Worm (Caenorhabditis elegans): Measurements from ENCODE around the gene ZK669.3.

ZK669.3 gene

DNA sequence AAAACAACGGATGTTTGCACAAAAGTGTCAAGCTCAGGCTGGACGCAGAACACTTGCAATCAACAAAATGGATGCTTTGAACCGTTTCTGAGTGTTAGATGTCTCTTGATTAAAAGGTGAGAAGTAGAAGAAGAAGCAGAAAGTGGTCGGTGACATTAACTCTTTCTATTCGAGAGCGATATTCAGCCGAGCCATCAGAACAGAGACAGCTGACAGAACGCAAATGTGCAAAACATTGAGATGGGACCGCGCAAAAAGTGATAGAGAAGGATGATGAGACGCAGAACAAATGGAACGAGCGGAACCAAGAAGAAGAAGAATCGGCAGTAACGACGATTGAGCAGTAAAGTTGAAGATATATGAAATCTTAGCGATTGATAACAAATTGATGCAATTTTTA is 5.3 kb upstream of the ZK669.3 start:
- TF ChIP-seq dao-5 (tag; optimal IDR thresholded peaks at IDR 0.05) (no peak), W03F9.2 (tag; optimal IDR thresholded peaks at IDR 0.05) (no peak), him-1 (tag; optimal IDR thresholded peaks at IDR 0.05) (no peak)

DNA sequence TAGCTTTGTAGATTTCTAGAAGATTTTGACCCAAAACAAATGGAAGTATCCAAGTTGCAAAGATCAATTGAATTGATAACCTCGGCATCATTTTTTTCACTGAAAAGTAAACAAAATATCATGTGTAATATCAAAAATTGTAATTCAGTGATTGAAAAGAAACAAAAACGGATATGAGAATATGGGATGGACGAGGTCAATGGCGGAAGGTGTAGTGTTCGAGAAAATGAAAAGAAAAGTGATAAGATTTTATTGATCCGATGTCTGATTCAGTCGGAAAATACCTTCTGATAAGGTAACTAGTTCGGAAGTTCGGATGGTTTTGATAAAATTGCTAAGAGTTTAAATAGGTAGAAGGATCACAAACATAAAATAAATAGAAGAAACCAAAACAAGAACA is 2.9 kb upstream of the ZK669.3 start, which contains the start of gene ZK669.2:
ZK669.2 (minus strand) TSS at position 101 of the 400 bp plus-strand sequence.
- TF ChIP-seq W03F9.2 (tag; optimal IDR thresholded peaks at IDR 0.05) (no peak), dao-5 (tag; optimal IDR thresholded peaks at IDR 0.05) (no peak), him-1 (tag; optimal IDR thresholded peaks at IDR 0.05) (no peak)

DNA sequence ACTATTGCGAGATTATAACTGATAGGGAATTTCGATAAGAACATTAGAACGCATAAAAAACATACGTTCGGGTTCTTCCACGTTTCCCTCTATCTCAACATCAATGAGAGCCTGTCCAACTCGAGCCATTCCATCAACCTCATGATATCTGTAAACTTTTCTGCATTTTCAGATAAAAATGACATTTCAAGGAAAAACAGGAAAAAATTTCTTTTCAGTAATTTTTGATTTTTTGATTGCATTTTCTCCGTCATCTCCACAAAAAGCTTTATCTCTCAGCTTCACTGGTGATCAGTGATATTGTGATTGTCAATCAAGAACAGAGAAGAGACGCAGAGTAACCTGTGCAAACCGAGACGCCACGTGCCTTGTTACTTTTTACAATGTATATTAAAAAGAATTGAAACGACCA is 3.4 kb downstream of the ZK669.3 start:
- no peak for TF ChIP-seq dao-5 (tag; optimal IDR thresholded peaks at IDR 0.05)
- no peak for TF ChIP-seq him-1 (tag; optimal IDR thresholded peaks at IDR 0.05)
- TF ChIP-seq W03F9.2 (tag; optimal IDR thresholded peaks at IDR 0.05), result no peak

DNA sequence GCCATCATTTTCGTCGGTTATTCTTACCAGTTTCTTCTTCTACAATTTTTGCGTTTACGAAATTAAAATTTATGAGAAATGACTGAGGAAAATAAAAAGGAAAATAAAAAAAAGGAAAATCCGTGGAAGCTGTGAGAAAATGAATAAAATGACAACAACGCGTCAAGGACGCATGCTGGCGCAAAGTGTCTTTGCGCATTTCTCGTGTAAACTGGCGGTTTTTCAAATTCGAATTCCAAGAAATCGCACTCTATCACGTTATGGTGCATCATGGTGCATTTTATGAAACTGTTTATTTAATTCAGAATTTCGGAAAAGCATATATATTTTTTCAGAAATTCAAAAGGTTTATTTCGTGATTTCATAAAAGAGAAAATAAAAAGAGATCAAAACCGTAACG is 4.2 kb downstream of the ZK669.3 start, which contains the start of gene dbt-1:
dbt-1 (minus strand) TSS at position 39 of the 400 bp plus-strand sequence.
- peak; percentile 75 for TF ChIP-seq W03F9.2 (tag; optimal IDR thresholded peaks at IDR 0.05)
- TF ChIP-seq him-1 (tag; optimal IDR thresholded peaks at IDR 0.05), result peak; percentile 43
- no peak for TF ChIP-seq dao-5 (tag; optimal IDR thresholded peaks at IDR 0.05)

DNA sequence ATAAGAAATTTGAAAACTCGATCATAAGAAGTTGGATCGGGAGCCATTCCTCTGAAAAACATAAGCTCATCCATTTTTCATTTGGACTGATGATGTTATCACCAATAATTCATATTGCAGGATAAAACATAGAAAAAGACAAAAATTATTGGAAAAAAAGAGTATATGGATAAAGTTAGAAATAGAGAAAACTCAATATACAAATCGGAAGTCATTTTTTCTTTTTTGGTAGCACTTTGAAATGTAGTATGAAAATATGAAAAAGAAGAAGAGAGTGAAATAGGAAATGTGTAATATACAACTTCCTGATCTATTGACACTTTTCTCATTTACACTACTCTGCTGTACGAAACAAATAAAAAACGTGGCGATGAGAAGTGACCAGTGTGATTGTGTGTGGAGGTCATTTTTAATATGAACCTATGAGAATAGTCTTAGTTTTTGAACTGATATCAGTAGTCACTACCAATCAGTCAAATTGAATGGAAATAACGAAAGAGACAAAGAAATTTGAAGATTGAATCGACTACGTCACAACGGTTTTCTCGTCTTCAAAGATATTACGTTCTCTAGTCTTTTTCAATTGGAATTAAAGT is 6.0 kb downstream of the ZK669.3 start, which contains the start of gene ZK669.5:
ZK669.5 (minus strand) TSS at position 51 of the 596 bp plus-strand sequence.
- no peak for TF ChIP-seq W03F9.2 (tag; optimal IDR thresholded peaks at IDR 0.05)
- TF ChIP-seq dao-5 (tag; optimal IDR thresholded peaks at IDR 0.05), result no peak

DNA sequence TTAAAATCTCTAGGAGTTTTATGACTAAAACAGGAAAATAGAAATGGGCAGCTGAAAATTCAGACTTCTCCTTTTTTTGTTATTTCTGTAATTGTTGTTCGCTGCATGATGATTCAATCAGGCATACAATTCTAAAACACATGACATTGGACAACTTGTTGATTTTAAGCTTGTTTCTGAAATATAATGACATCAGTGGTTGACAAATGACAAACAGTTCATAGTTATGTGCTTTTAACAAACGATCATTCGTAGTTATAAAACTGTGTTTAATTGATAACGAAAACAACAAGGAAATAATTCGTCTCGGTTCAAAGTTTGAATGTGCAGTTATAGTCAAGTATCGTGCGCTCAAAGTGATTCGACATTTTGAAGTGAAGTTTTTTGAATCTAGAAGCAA is 7.3 kb downstream of the ZK669.3 start:
- TF ChIP-seq W03F9.2 (tag; optimal IDR thresholded peaks at IDR 0.05), result no peak
- no peak for TF ChIP-seq dao-5 (tag; optimal IDR thresholded peaks at IDR 0.05)
- no peak for TF ChIP-seq him-1 (tag; optimal IDR thresholded peaks at IDR 0.05)

DNA sequence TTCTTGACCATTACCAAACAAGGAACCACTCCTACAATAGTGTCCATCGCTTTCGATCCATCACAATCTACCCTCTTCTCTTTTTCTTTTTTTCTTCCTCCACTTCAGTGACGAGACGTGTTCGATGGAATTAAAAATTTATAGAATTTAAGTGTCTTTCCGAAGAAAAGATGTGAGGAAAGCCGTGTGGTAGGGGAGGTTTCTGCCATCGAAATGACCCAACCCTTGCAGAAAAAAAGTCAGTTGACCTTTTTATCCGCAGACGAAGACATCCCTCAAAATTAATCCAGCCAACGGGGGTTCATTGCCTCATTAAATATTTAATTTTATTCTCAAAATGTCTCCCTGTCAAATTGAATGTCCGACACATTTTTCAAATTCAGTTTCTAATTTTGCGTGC is 14.6 kb downstream of the ZK669.3 start:
- TF ChIP-seq W03F9.2 (tag; optimal IDR thresholded peaks at IDR 0.05), result no peak
- TF ChIP-seq dao-5 (tag; optimal IDR thresholded peaks at IDR 0.05), result no peak
- TF ChIP-seq him-1 (tag; optimal IDR thresholded peaks at IDR 0.05), result no peak

DNA sequence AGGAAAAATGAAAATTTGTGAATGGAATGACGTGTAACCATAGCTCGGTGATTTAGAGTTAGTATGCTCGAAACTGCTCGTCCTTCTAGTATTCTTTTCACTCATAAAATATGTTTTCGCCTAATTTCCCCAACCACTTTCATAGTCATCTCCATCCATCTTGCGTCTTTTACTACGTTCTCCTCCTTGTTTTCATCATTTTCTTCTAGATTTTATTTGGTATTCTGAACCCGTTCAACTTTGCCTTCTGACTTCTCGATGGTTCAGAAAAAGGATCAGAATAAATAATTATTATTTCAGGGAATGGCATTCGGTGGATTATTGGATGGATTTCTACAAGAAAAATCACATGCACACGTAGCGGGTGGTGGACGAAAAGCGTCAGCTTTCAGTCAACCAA is 17.6 kb downstream of the ZK669.3 start, which contains the start of gene C04H4.1:
C04H4.1 (plus strand) TSS at position 301 of the 400 bp plus-strand sequence.
- no peak for TF ChIP-seq dao-5 (tag; optimal IDR thresholded peaks at IDR 0.05)
- no peak for TF ChIP-seq him-1 (tag; optimal IDR thresholded peaks at IDR 0.05)
- no peak for TF ChIP-seq W03F9.2 (tag; optimal IDR thresholded peaks at IDR 0.05)

DNA sequence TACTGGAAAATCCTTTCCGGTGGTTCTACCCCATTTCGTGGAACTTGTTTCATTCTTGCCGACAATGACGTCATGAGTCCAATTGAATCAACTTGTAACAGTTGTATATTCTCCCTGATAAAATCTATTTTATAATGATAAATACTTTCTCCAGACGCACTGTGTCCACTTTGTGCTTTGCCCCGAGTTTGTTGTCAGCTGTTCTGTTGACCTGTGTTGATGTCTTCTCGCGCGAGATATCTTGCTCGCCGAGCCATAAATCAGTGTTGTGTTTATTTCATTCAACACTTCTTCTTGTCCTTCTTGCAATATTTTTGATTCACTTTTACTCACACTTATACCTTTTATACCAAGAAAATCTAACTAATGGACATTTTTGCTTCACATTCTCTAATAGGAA is 21.2 kb downstream of the ZK669.3 start:
- no peak for TF ChIP-seq W03F9.2 (tag; optimal IDR thresholded peaks at IDR 0.05)
- no peak for TF ChIP-seq him-1 (tag; optimal IDR thresholded peaks at IDR 0.05)
- TF ChIP-seq dao-5 (tag; optimal IDR thresholded peaks at IDR 0.05), result no peak

DNA sequence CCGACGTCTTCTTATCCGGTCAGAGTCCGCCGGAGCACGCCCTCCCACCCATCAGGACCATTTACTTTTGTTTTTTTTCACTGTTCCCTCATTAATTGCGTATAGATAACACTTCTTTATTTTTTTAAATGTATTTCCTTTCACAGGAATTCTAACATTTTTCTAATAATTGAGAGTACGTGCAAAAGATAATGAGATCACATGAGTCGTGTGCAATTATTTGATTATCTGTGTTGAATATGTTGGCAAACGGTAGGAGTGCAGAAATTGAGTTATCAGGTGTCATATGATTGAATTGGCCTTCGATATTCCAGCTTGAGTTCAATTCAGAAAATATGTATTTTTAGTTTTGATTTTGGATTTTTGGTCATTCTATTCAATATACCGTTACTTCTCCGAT is 27.4 kb downstream of the ZK669.3 start:
- TF ChIP-seq him-1 (tag; optimal IDR thresholded peaks at IDR 0.05), result no peak
- no peak for TF ChIP-seq W03F9.2 (tag; optimal IDR thresholded peaks at IDR 0.05)
- no peak for TF ChIP-seq dao-5 (tag; optimal IDR thresholded peaks at IDR 0.05)

DNA sequence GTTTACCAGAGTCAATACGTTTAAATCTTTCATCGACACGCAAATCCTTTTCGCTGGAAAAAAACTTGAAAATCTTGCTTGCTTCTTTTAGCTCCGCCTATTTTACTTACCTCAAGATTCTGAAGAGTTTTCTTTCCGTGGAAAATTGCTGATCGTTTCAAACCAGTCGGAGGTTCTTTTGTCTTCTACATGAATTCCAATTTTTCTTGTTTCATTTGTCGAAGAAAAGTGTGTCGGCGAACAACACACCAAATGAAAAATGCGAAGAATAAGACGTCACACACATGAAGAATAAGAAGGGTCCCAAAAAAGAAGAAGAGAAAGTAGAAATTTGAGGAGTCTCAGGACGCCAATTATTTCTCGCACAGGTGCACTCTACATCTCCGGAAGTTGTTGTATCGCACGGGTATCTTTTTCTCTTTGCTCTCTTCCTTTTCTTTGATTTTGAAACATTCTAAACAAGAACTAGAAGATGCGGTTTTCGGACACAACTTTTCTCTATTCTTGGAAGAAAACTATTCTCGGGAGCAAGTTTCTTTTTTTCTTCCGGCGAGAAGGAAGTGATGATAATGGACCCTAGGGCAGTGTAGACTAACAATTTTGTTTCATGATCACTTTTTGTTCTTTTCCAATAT is 33.4 kb downstream of the ZK669.3 start:
- TF ChIP-seq W03F9.2 (tag; optimal IDR thresholded peaks at IDR 0.05), result no peak
- no peak for TF ChIP-seq dao-5 (tag; optimal IDR thresholded peaks at IDR 0.05)
- TF ChIP-seq him-1 (tag; optimal IDR thresholded peaks at IDR 0.05), result no peak

DNA sequence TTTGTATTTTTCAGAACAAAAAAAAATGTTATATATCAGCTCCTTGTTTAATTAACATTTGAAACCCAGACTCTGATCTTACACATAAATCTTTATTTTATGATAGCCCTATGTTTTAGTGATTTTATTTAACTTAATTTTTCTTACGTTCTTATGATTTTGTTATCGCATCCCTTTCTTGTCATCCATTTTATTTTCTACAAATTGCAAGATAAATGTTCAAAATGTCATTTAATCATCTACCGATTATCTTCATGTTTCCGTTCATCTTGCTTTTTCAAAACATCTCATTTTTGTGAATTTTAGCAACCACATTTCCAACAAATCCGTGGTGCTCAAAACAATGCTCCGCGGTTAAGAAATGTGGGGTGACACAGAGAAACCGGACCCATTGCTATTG is 35.4 kb downstream of the ZK669.3 start, which contains the start of gene DH11.5:
DH11.5 (plus strand) TSS at position 301 of the 400 bp plus-strand sequence.
- TF ChIP-seq him-1 (tag; optimal IDR thresholded peaks at IDR 0.05), result no peak
- no peak for TF ChIP-seq dao-5 (tag; optimal IDR thresholded peaks at IDR 0.05)
- no peak for TF ChIP-seq W03F9.2 (tag; optimal IDR thresholded peaks at IDR 0.05)

DNA sequence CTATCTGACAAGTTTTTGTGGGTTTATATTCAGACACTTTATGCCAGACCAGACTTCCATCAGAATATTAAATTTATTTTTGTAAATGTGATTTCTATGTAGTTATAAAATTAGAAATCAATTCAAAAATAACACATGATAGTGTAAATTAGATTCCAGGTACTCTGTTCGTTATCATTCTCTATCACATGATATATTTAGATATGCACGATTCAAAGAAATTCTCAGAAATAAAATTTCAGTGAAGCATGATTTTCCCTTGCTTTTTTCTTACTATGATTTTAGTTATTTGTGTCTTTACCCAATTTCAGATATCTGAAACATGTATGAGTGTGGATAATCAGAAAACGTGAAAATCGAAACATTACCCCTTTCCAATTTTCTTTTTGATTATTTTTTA is 36.6 kb downstream of the ZK669.3 start:
- TF ChIP-seq dao-5 (tag; optimal IDR thresholded peaks at IDR 0.05) (no peak), him-1 (tag; optimal IDR thresholded peaks at IDR 0.05) (no peak), W03F9.2 (tag; optimal IDR thresholded peaks at IDR 0.05) (no peak)

DNA sequence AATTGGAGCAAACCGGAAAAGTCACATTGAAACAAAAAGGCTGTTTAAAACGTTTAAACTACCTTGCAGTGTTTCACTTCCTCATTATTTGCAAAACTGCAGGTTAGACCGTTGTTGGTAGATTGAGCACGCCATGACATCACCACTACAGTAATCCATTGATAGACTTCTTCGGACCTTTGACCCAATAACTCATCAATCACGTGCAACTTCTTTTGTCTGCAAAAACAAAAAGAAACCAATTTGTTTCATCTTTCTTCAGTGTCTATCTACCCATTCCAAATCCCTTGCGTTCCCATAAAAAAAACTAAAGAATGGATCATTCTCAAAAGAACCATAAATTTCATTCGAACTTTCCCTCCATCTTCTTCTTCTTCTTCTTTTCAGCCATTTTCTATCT is 40.1 kb downstream of the ZK669.3 start:
- TF ChIP-seq W03F9.2 (tag; optimal IDR thresholded peaks at IDR 0.05), result no peak
- no peak for TF ChIP-seq him-1 (tag; optimal IDR thresholded peaks at IDR 0.05)
- no peak for TF ChIP-seq dao-5 (tag; optimal IDR thresholded peaks at IDR 0.05)
